Worm (Caenorhabditis elegans) whole organism, midembryonic: ENCODE results near the gene sluh-7.
A peak's percentile ranks its signal among the peaks of the same experiment; 100 is the strongest.

Source experiments
- T22C8.4 ChIP-seq: fragments of 200-800 bp; sonication (Bioruptor generic); IDR thresholded peaks from 2 replicates; pipeline ENCODE4 v1.3.6; 2022; ENCODE audit warnings: missing genetic modification characterization, missing compliant biosample characterization
- cog-1 ChIP-seq: sonication (generic microtip); optimal IDR thresholded peaks from 2 replicates; lab custom pipeline; 2016; ENCODE audit warnings: missing genetic modification characterization, missing compliant biosample characterization
- flt-1 ChIP-seq: fragments of 200-800 bp; sonication (Bioruptor generic); IDR thresholded peaks from 2 replicates; pipeline ENCODE4 v1.3.6; 2022; ENCODE audit warnings: missing genetic modification characterization, missing compliant biosample characterization
- klf-2 ChIP-seq: fragments of 200-800 bp; sonication (Bioruptor generic); conservative IDR thresholded peaks from 2 replicates; pipeline ENCODE4 v1.3.6; 2022; ENCODE audit warnings: missing genetic modification reagents, missing genetic modification characterization, missing compliant biosample characterization
- med-1 ChIP-seq: sonication (generic microtip); optimal IDR thresholded peaks from 2 replicates; lab custom pipeline; 2017; ENCODE audit warnings: missing genetic modification characterization, mild to moderate bottlenecking, missing compliant biosample characterization, antibody characterized with exemption, missing genetic modification reagents; ENCODE audit not compliant: insufficient read depth
- ref-1 ChIP-seq: fragments of 200-800 bp; sonication (Bioruptor generic); conservative IDR thresholded peaks from 2 replicates; pipeline ENCODE4 v1.3.6; 2022; ENCODE audit warnings: missing genetic modification reagents, missing genetic modification characterization, missing compliant biosample characterization
- tab-1 ChIP-seq: fragments of 200-800 bp; sonication (Bioruptor generic); IDR thresholded peaks from 2 replicates; pipeline ENCODE4 v1.3.6; 2022; ENCODE audit warnings: missing genetic modification characterization, missing compliant biosample characterization
- ztf-23 ChIP-seq: fragments of 200-800 bp; sonication (Bioruptor generic); IDR thresholded peaks from 2 replicates; pipeline ENCODE4 v1.3.6; 2022; ENCODE audit warnings: missing genetic modification reagents, missing genetic modification characterization, missing compliant biosample characterization
- ztf-29 ChIP-seq: fragments of 200-800 bp; sonication (Bioruptor generic); IDR thresholded peaks from 2 replicates; pipeline ENCODE4 v1.3.6; 2022; ENCODE audit warnings: missing genetic modification reagents, missing genetic modification characterization, missing compliant biosample characterization

sluh-7 gene

DNA sequence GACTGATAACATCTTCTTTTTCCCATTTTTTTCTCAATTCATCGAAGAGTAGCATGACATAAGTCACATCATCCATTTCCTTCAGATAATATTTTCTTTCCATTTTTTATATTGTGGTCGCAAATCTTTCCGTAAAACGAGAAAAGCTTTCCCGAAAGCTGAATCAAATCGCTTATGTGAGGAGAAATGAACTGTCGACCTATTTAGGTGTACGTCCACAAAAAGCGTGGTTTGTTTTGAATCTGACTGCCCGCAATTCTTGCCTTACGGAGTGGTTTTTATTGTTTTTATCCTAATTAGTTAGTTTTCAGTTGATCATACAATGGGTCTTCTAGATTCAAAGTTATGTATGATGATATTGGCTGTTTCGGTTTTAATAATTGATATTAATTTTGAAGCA is 2.6 kb upstream of the sluh-7 start, which contains the start of gene ttll-15:
Gene ttll-15 (plus strand): TSS at position 301 of the 400 bp plus-strand sequence.
- no peak for TF ChIP-seq tab-1 (GFP tag; lab: Robert Waterston, UW)
- TF ChIP-seq ztf-29 (GFP tag; lab: Robert Waterston, UW), result no peak
- TF ChIP-seq ztf-23 (GFP tag; lab: Robert Waterston, UW), result no peak
- TF ChIP-seq ref-1 (GFP tag; lab: Robert Waterston, UW), result no peak
- no peak for TF ChIP-seq T22C8.4 (GFP tag; lab: Robert Waterston, UW)
- no peak for TF ChIP-seq klf-2 (GFP tag; lab: Robert Waterston, UW)
- TF ChIP-seq med-1 (GFP tag; lab: Kevin White, UChicago), result no peak
- TF ChIP-seq cog-1 (tag; lab: Kevin White, UChicago), result no peak
- no peak for TF ChIP-seq flt-1 (GFP tag; lab: Robert Waterston, UW)

DNA sequence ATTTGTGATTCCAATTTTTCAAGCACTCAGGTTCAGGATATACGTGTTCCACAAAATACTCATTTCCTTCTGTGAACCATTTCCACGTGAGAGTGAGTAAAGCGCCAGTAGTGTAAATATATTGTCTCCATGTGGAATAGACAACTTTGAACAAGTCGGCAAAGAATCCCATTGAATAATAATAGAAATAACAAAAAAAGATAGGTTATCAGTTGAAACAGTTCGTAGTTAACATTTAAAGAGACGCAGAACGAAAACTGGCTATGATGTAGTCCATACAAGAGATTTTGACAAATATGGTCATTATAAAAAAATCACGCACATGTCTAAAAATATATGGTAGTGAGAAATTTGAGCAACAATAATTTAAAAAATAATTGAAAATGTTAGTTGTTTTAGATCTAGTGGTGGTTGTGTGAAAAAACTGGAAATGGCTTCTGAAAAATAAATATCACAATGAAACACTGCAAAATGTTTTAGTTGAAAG is 1.9 kb upstream of the sluh-7 start, which contains the start of gene ceeh-2:
Gene ceeh-2 (minus strand): TSS at position 437 of the 487 bp plus-strand sequence.
- TF ChIP-seq ztf-29 (GFP tag; lab: Robert Waterston, UW) (no peak), klf-2 (GFP tag; lab: Robert Waterston, UW) (no peak), tab-1 (GFP tag; lab: Robert Waterston, UW) (no peak), ztf-23 (GFP tag; lab: Robert Waterston, UW) (no peak)

DNA sequence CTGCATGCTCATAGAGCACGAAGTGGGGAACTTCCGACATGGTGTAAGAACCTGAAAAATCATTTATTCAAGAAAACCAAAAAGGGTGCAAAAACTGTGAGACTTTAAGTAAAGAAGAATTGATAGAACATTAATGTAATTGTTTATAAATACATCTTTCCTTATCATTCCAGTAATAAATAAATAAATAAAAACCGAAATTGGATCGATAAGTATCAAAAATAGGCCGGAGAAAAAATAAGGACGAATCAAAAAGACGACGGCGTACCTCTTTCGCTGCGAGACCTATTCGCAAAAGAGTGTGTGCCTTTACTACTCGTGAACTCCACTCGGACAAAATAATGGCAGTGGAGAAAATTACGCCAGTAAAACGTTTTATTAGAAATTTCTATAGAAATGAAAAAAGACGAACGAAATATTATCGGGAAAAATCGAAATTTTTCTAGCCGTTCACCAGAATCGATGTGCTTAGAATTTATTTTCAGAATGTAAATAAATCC is 2.6 kb downstream of the sluh-7 start, which contains the start of gene nol-56:
Gene nol-56 (minus strand): TSS at position 51 of the 500 bp plus-strand sequence.
- TF ChIP-seq ref-1 (GFP tag; lab: Robert Waterston, UW) (no peak), ztf-29 (GFP tag; lab: Robert Waterston, UW) (no peak), flt-1 (GFP tag; lab: Robert Waterston, UW) (no peak), tab-1 (GFP tag; lab: Robert Waterston, UW) (no peak)

DNA sequence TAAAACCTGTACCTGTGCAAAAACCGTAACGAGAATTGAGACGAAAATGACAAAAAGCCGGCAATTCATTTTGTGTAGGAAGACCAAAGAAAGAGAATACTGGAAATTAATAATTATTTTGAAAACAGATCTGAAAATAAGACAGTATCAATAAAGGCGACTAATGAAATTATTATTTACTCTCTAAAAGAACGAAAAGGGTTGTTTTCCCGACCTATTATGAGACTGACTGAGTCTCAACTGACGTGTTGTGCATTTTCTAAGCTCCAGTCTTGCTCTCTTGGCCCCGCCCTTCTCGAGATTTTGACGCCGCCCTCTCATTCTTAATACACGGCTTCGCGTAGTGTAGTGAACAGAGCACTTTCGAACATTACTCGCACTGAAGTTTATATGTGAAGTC is 5.6 kb downstream of the sluh-7 start, which contains the start of gene K07C5.9:
Gene K07C5.9 (minus strand): TSS at position 101 of the 400 bp plus-strand sequence.
- TF ChIP-seq klf-2 (GFP tag; lab: Robert Waterston, UW) (no peak), flt-1 (GFP tag; lab: Robert Waterston, UW) (no peak), med-1 (GFP tag; lab: Kevin White, UChicago) (no peak), ref-1 (GFP tag; lab: Robert Waterston, UW) (no peak), ztf-23 (GFP tag; lab: Robert Waterston, UW) (no peak), cog-1 (tag; lab: Kevin White, UChicago) (no peak), ztf-29 (GFP tag; lab: Robert Waterston, UW) (no peak), T22C8.4 (GFP tag; lab: Robert Waterston, UW) (no peak), tab-1 (GFP tag; lab: Robert Waterston, UW) (no peak)

DNA sequence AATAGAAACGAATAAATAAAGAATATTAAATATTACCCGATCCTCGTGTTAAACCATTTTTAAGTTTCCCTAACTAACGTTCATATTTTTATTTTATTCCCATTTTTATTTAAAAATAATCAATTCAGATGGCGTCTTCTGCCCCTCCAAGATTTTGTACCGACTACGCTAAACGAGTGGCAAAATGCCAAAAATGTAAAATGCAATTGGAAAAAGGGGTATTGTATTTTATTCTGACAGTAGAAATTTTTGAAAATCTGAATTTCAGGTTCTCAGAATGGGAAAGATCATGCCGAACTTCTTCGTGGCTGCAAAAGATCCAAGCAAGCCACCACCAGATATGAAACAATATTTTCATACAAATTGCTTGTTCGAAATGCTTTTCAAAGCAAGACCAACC is 12.7 kb downstream of the sluh-7 start, which contains the start of gene K07C5.3:
Gene K07C5.3 (plus strand): TSS at position 129 of the 400 bp plus-strand sequence.
- no peak for TF ChIP-seq flt-1 (GFP tag; lab: Robert Waterston, UW)
- TF ChIP-seq ztf-29 (GFP tag; lab: Robert Waterston, UW), result no peak
- no peak for TF ChIP-seq ref-1 (GFP tag; lab: Robert Waterston, UW)
- no peak for TF ChIP-seq tab-1 (GFP tag; lab: Robert Waterston, UW)
- no peak for TF ChIP-seq cog-1 (tag; lab: Kevin White, UChicago)
- TF ChIP-seq ztf-23 (GFP tag; lab: Robert Waterston, UW), result no peak
- TF ChIP-seq T22C8.4 (GFP tag; lab: Robert Waterston, UW), result no peak
- TF ChIP-seq klf-2 (GFP tag; lab: Robert Waterston, UW), result no peak
- no peak for TF ChIP-seq med-1 (GFP tag; lab: Kevin White, UChicago)

DNA sequence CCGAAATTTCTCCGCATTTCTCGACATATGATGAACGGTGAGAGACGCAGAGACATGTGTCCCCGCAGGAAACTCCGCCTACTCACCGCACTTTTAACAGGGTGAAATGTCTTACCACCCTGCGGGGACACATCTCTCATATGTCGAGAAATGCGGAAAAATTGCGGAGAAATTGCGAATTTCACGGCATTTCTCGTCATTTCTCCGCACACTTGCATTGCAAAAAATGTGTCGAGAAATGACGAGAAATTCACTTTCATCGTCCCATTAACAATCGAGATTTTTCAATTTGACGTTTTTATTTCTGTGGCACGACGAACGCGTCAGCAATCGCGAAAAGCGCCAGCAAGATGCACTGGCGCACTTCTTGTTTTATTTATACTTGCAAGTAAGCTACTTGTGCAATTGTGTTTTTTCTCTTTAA is 13.7 kb downstream of the sluh-7 start, which contains the start of gene K07C5.13:
Gene K07C5.13 (plus strand): TSS at position 151 of the 424 bp plus-strand sequence.
- peak; percentile 77 for TF ChIP-seq flt-1 (GFP tag; lab: Robert Waterston, UW)
- peak; percentile 79; the same call in 1 of the 2 replicates for TF ChIP-seq ztf-23 (GFP tag; lab: Robert Waterston, UW)
- peak; percentile 44; the same call in 1 of the 2 replicates for TF ChIP-seq ztf-29 (GFP tag; lab: Robert Waterston, UW)

DNA sequence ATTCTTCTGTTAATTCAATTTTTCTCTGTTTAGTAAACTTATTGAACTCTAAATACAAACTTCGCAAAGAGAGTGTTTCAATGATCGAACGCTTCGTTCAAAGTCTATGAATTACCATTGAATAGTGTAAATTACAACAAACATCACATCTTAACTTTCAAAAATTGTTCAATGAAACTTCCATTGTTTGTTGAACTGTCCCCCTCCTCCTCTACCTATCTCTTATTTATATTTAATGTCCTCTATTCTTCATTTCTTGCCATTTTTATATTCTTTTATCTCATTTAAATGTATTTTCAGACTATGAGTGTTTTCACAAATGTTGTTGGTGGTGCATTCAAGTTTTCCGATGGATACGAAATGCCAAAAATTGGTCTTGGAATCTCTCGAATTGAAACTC is 16.4 kb downstream of the sluh-7 start, which contains the start of gene K07C5.2:
Gene K07C5.2 (plus strand): TSS at position 301 of the 400 bp plus-strand sequence.
- TF ChIP-seq cog-1 (tag; lab: Kevin White, UChicago) (no peak), ref-1 (GFP tag; lab: Robert Waterston, UW) (no peak), klf-2 (GFP tag; lab: Robert Waterston, UW) (no peak), tab-1 (GFP tag; lab: Robert Waterston, UW) (no peak), ztf-29 (GFP tag; lab: Robert Waterston, UW) (no peak), med-1 (GFP tag; lab: Kevin White, UChicago) (no peak), ztf-23 (GFP tag; lab: Robert Waterston, UW) (no peak), flt-1 (GFP tag; lab: Robert Waterston, UW) (no peak), T22C8.4 (GFP tag; lab: Robert Waterston, UW) (no peak)

DNA sequence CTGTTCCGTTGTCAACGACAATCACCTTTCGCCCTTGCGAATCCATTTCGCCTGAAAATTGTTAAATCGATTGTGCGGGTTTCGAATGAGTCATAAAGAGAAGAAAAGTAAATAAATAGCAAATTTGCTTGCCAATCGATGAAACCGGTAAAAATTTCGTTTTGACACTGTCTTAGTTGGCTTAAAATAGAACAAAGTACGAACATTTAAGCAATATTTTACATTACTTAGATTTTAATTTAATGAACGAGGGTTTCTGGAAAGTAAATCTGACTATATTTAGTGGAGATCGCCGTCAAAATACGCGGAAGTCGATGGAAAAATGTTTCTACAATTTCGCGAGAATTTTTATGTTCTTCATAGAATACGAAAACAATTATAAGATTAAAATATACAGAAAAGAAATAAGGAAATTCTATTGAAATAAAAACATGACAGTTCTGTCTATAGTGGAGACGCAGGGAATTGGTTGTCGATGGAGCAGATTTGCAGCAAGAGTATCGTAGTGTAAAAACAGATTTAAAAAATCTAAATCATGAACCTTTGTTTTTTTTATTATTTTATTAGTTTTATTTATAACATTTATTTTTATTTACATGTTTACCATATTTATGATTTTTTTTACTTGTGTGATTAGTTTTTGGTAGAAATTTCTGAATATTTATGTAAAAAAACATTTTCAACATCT is 17.2 kb downstream of the sluh-7 start, which contains the start of gene arx-2:
Gene arx-2 (minus strand): TSS at position 51 of the 688 bp plus-strand sequence.
- TF ChIP-seq klf-2 (GFP tag; lab: Robert Waterston, UW) (no peak), T22C8.4 (GFP tag; lab: Robert Waterston, UW) (no peak), tab-1 (GFP tag; lab: Robert Waterston, UW) (no peak), ztf-29 (GFP tag; lab: Robert Waterston, UW) (no peak), ztf-23 (GFP tag; lab: Robert Waterston, UW) (no peak), cog-1 (tag; lab: Kevin White, UChicago) (no peak), med-1 (GFP tag; lab: Kevin White, UChicago) (no peak), flt-1 (GFP tag; lab: Robert Waterston, UW) (no peak), ref-1 (GFP tag; lab: Robert Waterston, UW) (no peak)
